Fruit fly (Drosophila melanogaster) whole organism, pupa: ENCODE results near the gene cad.

Source experiments
- CG13204 ChIP-seq: fragments of 200-800 bp; sonication (Bioruptor generic); optimal IDR thresholded peaks from 2 replicates; lab custom pipeline; 2018; ENCODE audit warnings: missing biosample characterization, mild to moderate bottlenecking, missing genetic modification characterization, moderate library complexity
- EcR ChIP-seq: fragments of 200-800 bp; sonication (Bioruptor generic); optimal IDR thresholded peaks from 3 replicates; lab custom pipeline; 2019; ENCODE audit warnings: missing biosample characterization, missing genetic modification characterization, mild to moderate bottlenecking, moderate library complexity, missing genetic modification reagents
- Ets98B ChIP-seq: fragments of 200-800 bp; sonication (Bioruptor generic); IDR thresholded peaks from 2 replicates; pipeline ENCODE4 v1.3.6; 2022; ENCODE audit warnings: missing biosample characterization, missing genetic modification characterization
- Pif1A ChIP-seq: fragments of 200-800 bp; sonication (Bioruptor generic); optimal IDR thresholded peaks from 3 replicates; lab custom pipeline; 2016; ENCODE audit warnings: missing biosample characterization, missing genetic modification characterization
- Pif1B ChIP-seq: fragments of 200-800 bp; sonication (Bioruptor generic); optimal IDR thresholded peaks from 3 replicates; lab custom pipeline; 2016; ENCODE audit warnings: missing biosample characterization, missing genetic modification characterization
- gl ChIP-seq: fragments of 200-800 bp; sonication (Bioruptor generic); optimal IDR thresholded peaks from 2 replicates; lab custom pipeline; 2018; ENCODE audit warnings: missing biosample characterization, mild to moderate bottlenecking, missing genetic modification characterization

- TF ChIP-seq Pif1A (GFP tag; lab: Kevin White, UChicago) (no peak), CG13204 (GFP tag; lab: Kevin White, UChicago) (no peak), Pif1B (GFP tag; lab: Kevin White, UChicago) (no peak), gl (no peak), EcR (GFP tag; lab: Kevin White, UChicago) (no peak), Ets98B (GFP tag; lab: Robert Waterston, UW) (no peak)
Observed at dm6 chr2L:20820767-20821166, 50.2 kb downstream of the cad start, which contains the start of gene CheB38c.
